Fruit fly (Drosophila melanogaster) whole organism, prepupa: ENCODE results near the gene ND-23.

Experiments used
- Blimp-1 ChIP-seq: fragments of 200-800 bp; sonication (Bioruptor generic); optimal IDR thresholded peaks from 3 replicates; lab custom pipeline; 2017; ENCODE audit warnings: missing biosample characterization, missing genetic modification characterization, mild to moderate bottlenecking, moderate library complexity, missing genetic modification reagents
- CG10631 ChIP-seq: fragments of 200-800 bp; sonication (Bioruptor generic); optimal IDR thresholded peaks from 2 replicates; lab custom pipeline; 2016; ENCODE audit warnings: missing biosample characterization, missing genetic modification characterization
- CG10669 ChIP-seq: fragments of 200-800 bp; sonication (Bioruptor generic); optimal IDR thresholded peaks from 3 replicates; lab custom pipeline; 2018; ENCODE audit warnings: missing biosample characterization, mild to moderate bottlenecking, missing genetic modification characterization, moderate library complexity
- CG11294 ChIP-seq: fragments of 200-800 bp; sonication (Bioruptor generic); IDR thresholded peaks from 2 replicates; pipeline ENCODE4 v1.3.6; 2022; ENCODE audit warnings: missing biosample characterization, missing genetic modification characterization
- CG11762 ChIP-seq: fragments of 200-800 bp; sonication (Bioruptor generic); optimal IDR thresholded peaks from 3 replicates; lab custom pipeline; 2016; ENCODE audit warnings: missing biosample characterization, missing genetic modification characterization; ENCODE audit not compliant: insufficient read depth
- CG11902 ChIP-seq: fragments of 200-800 bp; sonication (Bioruptor generic); optimal IDR thresholded peaks from 3 replicates; lab custom pipeline; 2016; ENCODE audit warnings: missing biosample characterization, missing genetic modification characterization
- CG34406 ChIP-seq: fragments of 200-800 bp; sonication (Bioruptor generic); optimal IDR thresholded peaks from 3 replicates; lab custom pipeline; 2016; ENCODE audit warnings: missing biosample characterization, missing genetic modification characterization
- CG3919 ChIP-seq: fragments of 200-800 bp; sonication (Bioruptor generic); optimal IDR thresholded peaks from 3 replicates; lab custom pipeline; 2016; ENCODE audit warnings: missing biosample characterization, missing genetic modification characterization
- CG4318 ChIP-seq: fragments of 200-800 bp; sonication (Bioruptor generic); optimal IDR thresholded peaks from 3 replicates; lab custom pipeline; 2017; ENCODE audit warnings: missing biosample characterization, mild to moderate bottlenecking, missing genetic modification characterization
- CG6163 ChIP-seq: fragments of 200-800 bp; sonication (Bioruptor generic); IDR thresholded peaks from 3 replicates; pipeline ENCODE4 v1.3.6; 2022; ENCODE audit warnings: missing biosample characterization, missing genetic modification characterization
- CG6276 ChIP-seq: fragments of 200-800 bp; sonication (Bioruptor generic); optimal IDR thresholded peaks from 2 replicates; lab custom pipeline; 2017; ENCODE audit warnings: missing biosample characterization, mild to moderate bottlenecking, missing genetic modification characterization
- CG6854 ChIP-seq: fragments of 200-800 bp; sonication (Bioruptor generic); optimal IDR thresholded peaks from 2 replicates; lab custom pipeline; 2017; ENCODE audit warnings: missing biosample characterization, mild to moderate bottlenecking, missing genetic modification characterization
- CG8119 ChIP-seq: fragments of 200-800 bp; sonication (Bioruptor generic); IDR thresholded peaks from 3 replicates; pipeline ENCODE4 v1.3.6; 2022; ENCODE audit warnings: missing biosample characterization, missing genetic modification characterization
- CG8319 ChIP-seq: fragments of 200-800 bp; sonication (Bioruptor generic); optimal IDR thresholded peaks from 3 replicates; lab custom pipeline; 2016; ENCODE audit warnings: missing biosample characterization, missing genetic modification characterization
- CG8632 ChIP-seq: fragments of 200-800 bp; sonication (Bioruptor generic); optimal IDR thresholded peaks from 3 replicates; lab custom pipeline; 2016; ENCODE audit warnings: missing biosample characterization, missing genetic modification characterization
- CG9139 ChIP-seq: fragments of 200-800 bp; sonication (Bioruptor generic); optimal IDR thresholded peaks from 3 replicates; lab custom pipeline; 2017; ENCODE audit warnings: missing biosample characterization, mild to moderate bottlenecking, missing genetic modification characterization
- Eip75B ChIP-seq: fragments of 200-800 bp; sonication (Bioruptor generic); optimal IDR thresholded peaks from 3 replicates; lab custom pipeline; 2016; ENCODE audit warnings: missing biosample characterization, missing genetic modification characterization
- Eip93F ChIP-seq: fragments of 200-800 bp; sonication (Bioruptor generic); optimal IDR thresholded peaks from 2 replicates; lab custom pipeline; 2016; ENCODE audit warnings: missing biosample characterization, mild to moderate bottlenecking, missing genetic modification characterization
- Ets21C ChIP-seq: fragments of 200-800 bp; sonication (Bioruptor generic); optimal IDR thresholded peaks from 3 replicates; lab custom pipeline; 2016; ENCODE audit warnings: missing biosample characterization, missing genetic modification characterization
- Ets96B ChIP-seq: fragments of 200-800 bp; optimal IDR thresholded peaks from 2 replicates; lab custom pipeline; 2019; ENCODE audit warnings: missing biosample characterization, mild to moderate bottlenecking, missing genetic modification characterization, moderate library complexity
- Hr38 ChIP-seq: sonication (Bioruptor generic); optimal IDR thresholded peaks from 2 replicates; lab custom pipeline; 2016; ENCODE audit warnings: missing biosample characterization, missing genetic modification characterization
- Hr39 ChIP-seq: fragments of 200-800 bp; sonication (Bioruptor generic); optimal IDR thresholded peaks from 2 replicates; lab custom pipeline; 2016; ENCODE audit warnings: missing biosample characterization, missing genetic modification characterization
- Hr4 ChIP-seq: fragments of 200-800 bp; sonication (Bioruptor generic); optimal IDR thresholded peaks from 3 replicates; lab custom pipeline; 2016; ENCODE audit warnings: missing biosample characterization, missing genetic modification characterization
- Lpt ChIP-seq: fragments of 200-800 bp; sonication (Bioruptor generic); optimal IDR thresholded peaks from 3 replicates; lab custom pipeline; 2016; ENCODE audit warnings: missing biosample characterization, missing genetic modification characterization
- Met ChIP-seq: fragments of 200-800 bp; sonication (Bioruptor generic); optimal IDR thresholded peaks from 3 replicates; lab custom pipeline; 2016; ENCODE audit warnings: missing biosample characterization, missing genetic modification characterization
- OdsH ChIP-seq: fragments of 200-800 bp; sonication (Bioruptor generic); optimal IDR thresholded peaks from 3 replicates; lab custom pipeline; 2016; ENCODE audit warnings: missing biosample characterization, missing genetic modification characterization
- Smox ChIP-seq: fragments of 200-800 bp; sonication (Bioruptor generic); optimal IDR thresholded peaks from 3 replicates; lab custom pipeline; 2016; ENCODE audit warnings: missing biosample characterization, missing genetic modification characterization
- Sox102F ChIP-seq: fragments of 200-800 bp; sonication (Bioruptor generic); optimal IDR thresholded peaks from 2 replicates; lab custom pipeline; 2016; ENCODE audit warnings: missing biosample characterization, mild to moderate bottlenecking, missing genetic modification characterization
- Sox14 ChIP-seq: fragments of 200-800 bp; sonication (Bioruptor generic); optimal IDR thresholded peaks from 3 replicates; lab custom pipeline; 2016; ENCODE audit warnings: missing biosample characterization, missing genetic modification characterization
- achi ChIP-seq: fragments of 200-800 bp; sonication (Bioruptor generic); optimal IDR thresholded peaks from 3 replicates; lab custom pipeline; 2016; ENCODE audit warnings: missing biosample characterization, missing genetic modification characterization
- cyc ChIP-seq: fragments of 200-800 bp; sonication (Bioruptor generic); optimal IDR thresholded peaks from 3 replicates; lab custom pipeline; 2016; ENCODE audit warnings: missing biosample characterization, missing genetic modification characterization
- esn ChIP-seq: fragments of 200-800 bp; sonication (Bioruptor generic); optimal IDR thresholded peaks from 2 replicates; lab custom pipeline; 2016; ENCODE audit warnings: missing biosample characterization, mild to moderate bottlenecking, missing genetic modification characterization, moderate library complexity
- fd59A ChIP-seq: fragments of 200-800 bp; sonication (Bioruptor generic); optimal IDR thresholded peaks from 2 replicates; lab custom pipeline; 2017; ENCODE audit warnings: missing biosample characterization, mild to moderate bottlenecking, missing genetic modification characterization, missing genetic modification reagents
- fd85E ChIP-seq: fragments of 200-800 bp; sonication (Bioruptor generic); optimal IDR thresholded peaks from 3 replicates; lab custom pipeline; 2016; ENCODE audit warnings: missing biosample characterization, missing genetic modification characterization
- fkh ChIP-seq: fragments of 200-800 bp; sonication (Bioruptor generic); optimal IDR thresholded peaks from 3 replicates; lab custom pipeline; 2017; ENCODE audit warnings: missing biosample characterization, mild to moderate bottlenecking, missing genetic modification characterization, moderate library complexity
- lz ChIP-seq: fragments of 200-800 bp; sonication (Bioruptor generic); optimal IDR thresholded peaks from 3 replicates; lab custom pipeline; 2016; ENCODE audit warnings: missing biosample characterization, missing genetic modification characterization
- net ChIP-seq: fragments of 200-800 bp; sonication (Bioruptor generic); optimal IDR thresholded peaks from 3 replicates; lab custom pipeline; 2016; ENCODE audit warnings: missing biosample characterization, missing genetic modification characterization
- pdm3 ChIP-seq: fragments of 200-800 bp; sonication (Bioruptor generic); optimal IDR thresholded peaks from 3 replicates; lab custom pipeline; 2016; ENCODE audit warnings: missing biosample characterization, missing genetic modification characterization
- salr ChIP-seq, 2 experiments: fragments of 200-800 bp; sonication (Bioruptor generic); optimal IDR thresholded peaks; 3 replicates each; lab custom pipeline; 2016 to 2018; ENCODE audit warnings: missing biosample characterization in 2 of 2, missing genetic modification characterization in 2 of 2, mild to moderate bottlenecking in 1 of 2
- spab ChIP-seq: fragments of 200-800 bp; sonication (Bioruptor generic); optimal IDR thresholded peaks from 2 replicates; lab custom pipeline; 2017; ENCODE audit warnings: missing biosample characterization, mild to moderate bottlenecking, missing genetic modification characterization, missing genetic modification reagents
- ss ChIP-seq, 2 experiments: fragments of 200-800 bp; sonication (Bioruptor generic); optimal IDR thresholded peaks; 2 replicates in 1 of 2; 3 replicates in 1 of 2; lab custom pipeline; 2017 to 2018; ENCODE audit warnings: mild to moderate bottlenecking in 2 of 2, missing biosample characterization in 2 of 2, missing genetic modification characterization in 2 of 2, moderate library complexity in 1 of 2
- svp ChIP-seq: fragments of 200-800 bp; sonication (Bioruptor generic); peaks from one replicate; lab custom pipeline; 2016; ENCODE audit warnings: missing biosample characterization, missing genetic modification characterization
- vri ChIP-seq: fragments of 200-800 bp; sonication (Bioruptor generic); optimal IDR thresholded peaks from 3 replicates; lab custom pipeline; 2016; ENCODE audit warnings: missing biosample characterization, mild to moderate bottlenecking, missing genetic modification characterization

The ND-23 gene

DNA sequence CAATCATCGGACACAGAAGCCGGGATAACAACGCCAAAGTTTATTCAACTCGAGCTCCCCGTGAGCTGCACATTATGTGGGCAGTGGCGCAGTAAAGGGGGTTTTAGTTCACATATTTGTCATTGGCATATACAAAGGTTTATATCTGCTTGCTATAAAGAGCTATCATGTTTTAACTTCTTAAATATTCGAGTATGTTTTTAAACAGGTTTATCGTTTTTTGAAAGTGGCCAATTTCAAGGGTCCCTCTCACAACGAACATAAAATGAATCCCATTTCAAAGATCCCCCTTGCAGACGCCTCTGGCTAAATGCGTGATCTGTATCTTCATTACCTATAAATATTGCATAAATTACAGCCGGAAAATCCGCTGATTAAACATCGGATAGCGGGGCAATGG lies 9.4 kb downstream of the ND-23 start (continued):
- TF ChIP-seq salr (GFP tag; optimal IDR thresholded peaks at IDR 0.05; lab: Kevin White, UChicago): peak in 1 of 2 experiments; percentile 65
- TF ChIP-seq Smox: peak; percentile 77
- peak; percentile 76 for TF ChIP-seq achi (GFP tag; lab: Kevin White, UChicago)
- peak; percentile 82 for TF ChIP-seq CG10669
- peak; percentile 63 for TF ChIP-seq Hr4
- TF ChIP-seq Eip75B (GFP tag; lab: Kevin White, UChicago): peak; percentile 77
- 0 out of 2 replicates have a peak, but pooled peaks have one; percentile 22 for TF ChIP-seq CG11294 (GFP tag; lab: Robert Waterston, UW)
- peak; percentile 63 for TF ChIP-seq CG8632 (GFP tag; lab: Kevin White, UChicago)
- TF ChIP-seq spab (GFP tag; lab: Kevin White, UChicago): peak; percentile 79
- TF ChIP-seq Eip93F (GFP tag; lab: Kevin White, UChicago): no peak
- peak; percentile 79 for TF ChIP-seq Hr39 (GFP tag; lab: Kevin White, UChicago)
- no peak for TF ChIP-seq fd85E (GFP tag; lab: Kevin White, UChicago)
- TF ChIP-seq CG8319 (GFP tag; lab: Kevin White, UChicago): peak; percentile 50
- no peak for TF ChIP-seq fkh (GFP tag; lab: Kevin White, UChicago)
- peak; percentile 60 for TF ChIP-seq CG8119 (GFP tag; lab: Robert Waterston, UW)
- peak; percentile 82 for TF ChIP-seq Sox14
- no peak for TF ChIP-seq CG6854 (GFP tag; lab: Kevin White, UChicago)
- peak; percentile 77 for TF ChIP-seq pdm3 (GFP tag; lab: Kevin White, UChicago)
- peak; percentile 77 for TF ChIP-seq Sox102F (GFP tag; lab: Kevin White, UChicago)
- peak; percentile 78 for TF ChIP-seq Met (GFP tag; lab: Kevin White, UChicago)
- TF ChIP-seq CG11902: peak; percentile 51
- peak; percentile 62 for TF ChIP-seq CG10631
- TF ChIP-seq net (GFP tag; lab: Kevin White, UChicago): no peak
- TF ChIP-seq CG3919 (GFP tag; lab: Kevin White, UChicago): peak; percentile 77
- no peak for TF ChIP-seq CG6276
- TF ChIP-seq Lpt: peak; percentile 28
- peak; percentile 66 for TF ChIP-seq OdsH (GFP tag; lab: Kevin White, UChicago)
- TF ChIP-seq svp: peak; percentile 86
- peak; percentile 45 for TF ChIP-seq vri
- TF ChIP-seq fd59A (GFP tag; lab: Kevin White, UChicago): peak; percentile 72
- 0 out of 3 replicates have a peak, but pooled peaks have one; percentile 31 for TF ChIP-seq CG6163 (GFP tag; lab: Robert Waterston, UW)
- peak; percentile 24 for TF ChIP-seq Blimp-1 (GFP tag; lab: Kevin White, UChicago)
- TF ChIP-seq Ets96B (tag; lab: Kevin White, UChicago): peak; percentile 80
- TF ChIP-seq esn (GFP tag; lab: Kevin White, UChicago): peak; percentile 80
- TF ChIP-seq Ets21C (GFP tag; lab: Kevin White, UChicago): peak; percentile 63
- peak; percentile 76 for TF ChIP-seq cyc (GFP tag; lab: Kevin White, UChicago)
- peak; percentile 46 for TF ChIP-seq CG11762 (GFP tag; lab: Kevin White, UChicago)
- peak; percentile 41 for TF ChIP-seq CG4318 (GFP tag; lab: Kevin White, UChicago)
- no peak for TF ChIP-seq Hr38 (GFP tag; lab: Kevin White, UChicago)
- peak; percentile 74 for TF ChIP-seq CG9139 (GFP tag; lab: Kevin White, UChicago)
- TF ChIP-seq CG34406 (GFP tag; lab: Kevin White, UChicago): peak; percentile 65
- TF ChIP-seq ss (GFP tag; optimal IDR thresholded peaks at IDR 0.05; lab: Kevin White, UChicago): peak; percentile 84
- TF ChIP-seq lz: peak; percentile 80
